Worm (Caenorhabditis elegans): ENCODE results near the gene ceh-24.

DNA sequence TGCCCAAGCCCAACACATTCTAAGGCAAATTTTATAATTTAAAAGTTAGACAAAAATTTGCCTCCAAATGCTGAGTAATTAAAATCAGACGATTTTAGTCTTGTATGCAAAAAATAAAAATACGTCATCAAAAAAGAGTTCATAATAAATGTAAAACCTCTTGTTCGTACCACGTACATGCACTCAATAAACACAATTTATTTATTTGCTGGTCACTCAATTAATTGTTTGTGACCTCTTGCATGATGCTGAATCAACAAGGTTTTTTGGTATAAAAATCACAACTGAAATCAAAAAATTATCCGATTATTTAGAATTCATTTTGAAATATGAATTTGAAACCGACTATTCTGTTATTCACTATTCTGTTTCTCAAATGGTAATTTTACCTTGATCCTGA lies 37.1 kb downstream of the ceh-24 start, which contains the start of gene hpx-2:
- TF ChIP-seq fkh-10 (GFP tag; optimal IDR thresholded peaks at IDR 0.05) (no peak), fkh-4 (tag; optimal IDR thresholded peaks at IDR 0.05; ENCODE audit: borderline replicate concordance) (no peak), snpc-4 (tag; optimal IDR thresholded peaks at IDR 0.05) (no peak), mdl-1 (tag; optimal IDR thresholded peaks at IDR 0.05) (no peak)
